Worm (Caenorhabditis elegans): Measurements from ENCODE around the gene kin-18.

kin-18 gene

ce11 chrIII:6155787-6156186 lies 37.4 kb downstream of the kin-18 start:
- TF ChIP-seq unc-62 (GFP tag; optimal IDR thresholded peaks at IDR 0.05): no peak

- TF ChIP-seq unc-62 (GFP tag; optimal IDR thresholded peaks at IDR 0.05): no peak
These were observed 39.4 kb downstream of the kin-18 start, which contains the start of gene anmt-2 for ce11 chrIII:6157708-6158321. anmt-2 (minus strand) TSS chrIII:6157758.

ce11 chrIII:6158642-6159475 lies 40.4 kb downstream of the kin-18 start, which contains the start of gene nfm-1:
nfm-1 (plus strand) TSS chrIII:6159453.
- TF ChIP-seq unc-62 (GFP tag; optimal IDR thresholded peaks at IDR 0.05): no peak

ce11 chrIII:6163381-6163780 lies 45.0 kb downstream of the kin-18 start:
- no peak for TF ChIP-seq unc-62 (GFP tag; optimal IDR thresholded peaks at IDR 0.05)

- TF ChIP-seq unc-62 (GFP tag; optimal IDR thresholded peaks at IDR 0.05): no peak
These were observed 46.0 kb downstream of the kin-18 start, which contains the start of gene F42A10.9 for ce11 chrIII:6164253-6164971. F42A10.9 (plus strand) TSS chrIII:6164573.

ce11 chrIII:6165240-6165639 lies 46.8 kb downstream of the kin-18 start:
- no peak for TF ChIP-seq unc-62 (GFP tag; optimal IDR thresholded peaks at IDR 0.05)

- no peak for TF ChIP-seq unc-62 (GFP tag; optimal IDR thresholded peaks at IDR 0.05)
These were observed 48.2 kb downstream of the kin-18 start for ce11 chrIII:6166634-6167033.

ce11 chrIII:6168497-6169227 lies 50.2 kb downstream of the kin-18 start, which contains the start of gene efk-1:
efk-1 (minus strand) TSS chrIII:6168547.
- TF ChIP-seq unc-62 (GFP tag; optimal IDR thresholded peaks at IDR 0.05): no peak

- TF ChIP-seq unc-62 (GFP tag; optimal IDR thresholded peaks at IDR 0.05): no peak
These were observed 51.6 kb downstream of the kin-18 start for ce11 chrIII:6170038-6170437.

- TF ChIP-seq unc-62 (GFP tag; optimal IDR thresholded peaks at IDR 0.05): no peak
These were observed 54.7 kb downstream of the kin-18 start, which contains the start of the genes abcf-3 and F42A10.5 for ce11 chrIII:6173020-6173597. abcf-3 (plus strand) TSS chrIII:6173403. F42A10.5 (minus strand) TSS chrIII:6173477.
